Worm (Caenorhabditis elegans) whole organism, L1 larva: ENCODE measurements around the gene acc-1.

Source experiments
- aha-1 ChIP-seq: fragments of 150-350 bp; optimal IDR thresholded peaks from 2 replicates; lab custom pipeline; 2014; ENCODE audit warnings: missing biosample characterization, missing genetic modification characterization
- ceh-82 ChIP-seq, 3 experiments: fragments of 150-350 bp in 1 of 3; sonication (generic microtip) in 2 of 3; optimal IDR thresholded peaks; 2 replicates each; lab custom pipeline; 2014 to 2017; ENCODE audit warnings: missing biosample characterization in 3 of 3, missing genetic modification characterization in 3 of 3
- ces-1 ChIP-seq: fragments of 150-350 bp; optimal IDR thresholded peaks from 2 replicates; lab custom pipeline; 2014; ENCODE audit warnings: missing biosample characterization, missing genetic modification reagents, missing genetic modification characterization
- egl-27 ChIP-seq, 2 experiments: fragments of 150-350 bp in 1 of 2; sonication (generic microtip); optimal IDR thresholded peaks; 3 replicates each; lab custom pipeline; 2017 to 2018; ENCODE audit warnings: missing biosample characterization in 2 of 2, missing genetic modification characterization in 2 of 2, missing genetic modification reagents in 2 of 2
- lin-35 ChIP-seq, 2 experiments: fragments of 150-350 bp; optimal IDR thresholded peaks; 2 replicates each; lab custom pipeline; 2014; ENCODE audit warnings: missing biosample characterization in 2 of 2, missing genetic modification characterization in 2 of 2, missing genetic modification reagents in 2 of 2
- mdl-1 ChIP-seq, 2 experiments: fragments of 150-350 bp; optimal IDR thresholded peaks; 2 replicates each; lab custom pipeline; 2014 to 2017; ENCODE audit warnings: missing biosample characterization in 2 of 2, missing genetic modification characterization in 2 of 2, inconsistent platforms in 1 of 2
- nhr-77 ChIP-seq: fragments of 150-350 bp; optimal IDR thresholded peaks from 2 replicates; lab custom pipeline; 2014; ENCODE audit warnings: missing biosample characterization, missing genetic modification characterization
- nhr-90 ChIP-seq: sonication (generic microtip); optimal IDR thresholded peaks from 2 replicates; lab custom pipeline; 2016; ENCODE audit warnings: mild to moderate bottlenecking, missing genetic modification characterization, missing compliant biosample characterization; ENCODE audit not compliant: poor library complexity
- snpc-4 ChIP-seq: fragments of 150-350 bp; optimal IDR thresholded peaks from 2 replicates; lab custom pipeline; 2014; ENCODE audit warnings: missing biosample characterization, missing genetic modification characterization
- snu-23 ChIP-seq: sonication (generic microtip); optimal IDR thresholded peaks from 2 replicates; lab custom pipeline; 2016; ENCODE audit warnings: missing genetic modification characterization, missing compliant biosample characterization
- unc-130 ChIP-seq: fragments of 150-350 bp; optimal IDR thresholded peaks from 2 replicates; lab custom pipeline; 2017; ENCODE audit warnings: missing biosample characterization, missing genetic modification characterization, inconsistent platforms
- unc-62 ChIP-seq: fragments of 150-350 bp; optimal IDR thresholded peaks from 2 replicates; lab custom pipeline; 2014; ENCODE audit warnings: missing biosample characterization, missing genetic modification reagents, missing genetic modification characterization
- zag-1 ChIP-seq: fragments of 150-350 bp; optimal IDR thresholded peaks from 2 replicates; lab custom pipeline; 2014; ENCODE audit warnings: missing biosample characterization, missing genetic modification characterization
- ztf-4 ChIP-seq: fragments of 150-350 bp; optimal IDR thresholded peaks from 2 replicates; lab custom pipeline; 2014; ENCODE audit warnings: missing biosample characterization, missing genetic modification characterization

- TF ChIP-seq unc-130 (tag; lab: Kevin White, UChicago), result no peak
- no peak for TF ChIP-seq nhr-77 (tag; lab: Kevin White, UChicago)
- TF ChIP-seq mdl-1 (tag; optimal IDR thresholded peaks at IDR 0.05; lab: Kevin White, UChicago), result peak in 1 of 2 experiments; percentile 31
- TF ChIP-seq ceh-82 (tag; optimal IDR thresholded peaks at IDR 0.05; lab: Kevin White, UChicago), result no peak
- peak; percentile 23 for TF ChIP-seq snu-23
- no peak for TF ChIP-seq ces-1 (GFP tag; lab: Kevin White, UChicago)
- no peak for TF ChIP-seq aha-1
- no peak for TF ChIP-seq snpc-4 (tag; lab: Kevin White, UChicago)
- no peak for TF ChIP-seq ztf-4 (tag; lab: Kevin White, UChicago)
- peak in 1 of 2 experiments; percentile 14 for TF ChIP-seq lin-35 (GFP tag; optimal IDR thresholded peaks at IDR 0.05; lab: Kevin White, UChicago)
- TF ChIP-seq unc-62 (GFP tag; lab: Kevin White, UChicago), result no peak
- no peak for TF ChIP-seq nhr-90 (tag; lab: Kevin White, UChicago)
- TF ChIP-seq zag-1 (tag; lab: Kevin White, UChicago), result no peak
- no peak for TF ChIP-seq egl-27 (tag; optimal IDR thresholded peaks at IDR 0.05; lab: Kevin White, UChicago)
Observed at ce11 chrIV:9668103-9668672, 10.3 kb downstream of the acc-1 start.
